Worm (Caenorhabditis elegans) whole organism, young adult: Measurements from ENCODE around the gene T04B2.8.
A peak's percentile ranks its signal among the peaks of the same experiment; 100 is the strongest.

ENCODE experiments used
- B0019.2 ChIP-seq: fragments of 200-800 bp; sonication (Bioruptor generic); conservative IDR thresholded peaks from 2 replicates; pipeline ENCODE4 v1.3.6; 2022; ENCODE audit warnings: missing genetic modification reagents, missing genetic modification characterization, missing compliant biosample characterization
- B0035.1 ChIP-seq: sonication (generic microtip); optimal IDR thresholded peaks from 2 replicates; lab custom pipeline; 2016; ENCODE audit warnings: missing genetic modification characterization, mild to moderate bottlenecking, missing compliant biosample characterization, missing genotype, missing genetic modification reagents
- B0336.3 ChIP-seq: fragments of 200-800 bp; sonication (Bioruptor generic); IDR thresholded peaks from 2 replicates; pipeline ENCODE4 v1.3.6; 2022; ENCODE audit warnings: missing genetic modification characterization, missing compliant biosample characterization
- D2030.7 ChIP-seq: fragments of 200-800 bp; sonication (Bioruptor generic); IDR thresholded peaks from 2 replicates; pipeline ENCODE4 v1.3.6; 2022; ENCODE audit warnings: missing genetic modification reagents, missing genetic modification characterization, missing compliant biosample characterization
- F22D6.2 ChIP-seq: sonication (generic microtip); optimal IDR thresholded peaks from 2 replicates; lab custom pipeline; 2016; ENCODE audit warnings: mild to moderate bottlenecking, missing genetic modification characterization, missing compliant biosample characterization
- F33H1.4 ChIP-seq: fragments of 200-800 bp; sonication (Bioruptor generic); IDR thresholded peaks from 2 replicates; pipeline ENCODE4 v1.3.6; 2022; ENCODE audit warnings: missing genetic modification reagents, missing genetic modification characterization, missing compliant biosample characterization
- F37B4.10 ChIP-seq: fragments of 200-800 bp; sonication (Bioruptor generic); IDR thresholded peaks from 2 replicates; pipeline ENCODE4 v1.3.6; 2022; ENCODE audit warnings: missing genetic modification characterization, missing compliant biosample characterization
- F39B2.1 ChIP-seq: fragments of 200-800 bp; sonication (Bioruptor generic); IDR thresholded peaks from 2 replicates; pipeline ENCODE4 v1.3.6; 2022; ENCODE audit warnings: missing genetic modification reagents, missing genetic modification characterization, missing compliant biosample characterization
- K12H6.12 ChIP-seq: fragments of 200-800 bp; sonication (Bioruptor generic); optimal IDR thresholded peaks from 2 replicates; lab custom pipeline; 2018; ENCODE audit warnings: mild to moderate bottlenecking, missing genetic modification characterization, missing compliant biosample characterization
- Y53F4B.3 ChIP-seq: fragments of 200-800 bp; sonication (Bioruptor generic); IDR thresholded peaks from 2 replicates; pipeline ENCODE4 v1.3.6; 2022; ENCODE audit warnings: missing genetic modification reagents, missing genetic modification characterization, missing compliant biosample characterization
- Y53G8AR.9 ChIP-seq: fragments of 200-800 bp; sonication (Bioruptor generic); conservative IDR thresholded peaks from 2 replicates; pipeline ENCODE4 v1.3.6; 2022; ENCODE audit warnings: missing genetic modification reagents, missing genetic modification characterization, missing compliant biosample characterization
- Y56A3A.18 ChIP-seq: fragments of 200-800 bp; sonication (Bioruptor generic); IDR thresholded peaks from 2 replicates; pipeline ENCODE4 v1.3.6; 2022; ENCODE audit warnings: missing genetic modification reagents, missing genetic modification characterization, missing compliant biosample characterization
- Y79H2A.3 ChIP-seq: fragments of 200-800 bp; sonication (Bioruptor generic); conservative IDR thresholded peaks from 2 replicates; pipeline ENCODE4 v1.3.6; 2022; ENCODE audit warnings: missing genetic modification reagents, missing genetic modification characterization, missing compliant biosample characterization
- aptf-2 ChIP-seq: fragments of 200-800 bp; sonication (Bioruptor generic); conservative IDR thresholded peaks from 2 replicates; pipeline ENCODE4 v1.3.6; 2022; ENCODE audit warnings: missing genetic modification reagents, missing genetic modification characterization, missing compliant biosample characterization
- attf-3 ChIP-seq: fragments of 200-800 bp; sonication (Bioruptor generic); conservative IDR thresholded peaks from 2 replicates; pipeline ENCODE4 v1.3.6; 2022; ENCODE audit warnings: missing genetic modification reagents, missing genetic modification characterization, missing compliant biosample characterization
- attf-5 ChIP-seq: fragments of 200-800 bp; sonication (Bioruptor generic); optimal IDR thresholded peaks from 2 replicates; lab custom pipeline; 2018; ENCODE audit warnings: mild to moderate bottlenecking, missing genetic modification characterization, missing compliant biosample characterization
- bed-2 ChIP-seq: fragments of 200-800 bp; sonication (Bioruptor generic); IDR thresholded peaks from 2 replicates; pipeline ENCODE4 v1.3.6; 2022; ENCODE audit warnings: missing genetic modification reagents, missing genetic modification characterization, missing compliant biosample characterization
- ceh-79 ChIP-seq: sonication (generic microtip); optimal IDR thresholded peaks from 2 replicates; lab custom pipeline; 2017; ENCODE audit warnings: mild to moderate bottlenecking, missing genetic modification characterization, missing compliant biosample characterization
- ceh-91 ChIP-seq: fragments of 200-800 bp; sonication (Bioruptor generic); IDR thresholded peaks from 2 replicates; pipeline ENCODE4 v1.3.6; 2022; ENCODE audit warnings: missing genetic modification reagents, missing genetic modification characterization, missing compliant biosample characterization
- dpff-1 ChIP-seq: sonication (generic microtip); optimal IDR thresholded peaks from 2 replicates; lab custom pipeline; 2017; ENCODE audit warnings: mild to moderate bottlenecking, missing genetic modification characterization, missing compliant biosample characterization
- egl-44 ChIP-seq: fragments of 200-800 bp; sonication (Bioruptor generic); IDR thresholded peaks from 2 replicates; pipeline ENCODE4 v1.3.6; 2022; ENCODE audit warnings: missing genetic modification reagents, missing genetic modification characterization, missing compliant biosample characterization
- him-1 ChIP-seq: sonication (generic microtip); optimal IDR thresholded peaks from 2 replicates; lab custom pipeline; 2016; ENCODE audit warnings: missing genotype, missing genetic modification reagents, missing genetic modification characterization, missing compliant biosample characterization
- hlh-12 ChIP-seq: sonication (generic microtip); optimal IDR thresholded peaks from 2 replicates; lab custom pipeline; 2016; ENCODE audit warnings: missing genetic modification characterization, missing compliant biosample characterization
- hlh-26 ChIP-seq: fragments of 200-800 bp; sonication (Bioruptor generic); conservative IDR thresholded peaks from 2 replicates; pipeline ENCODE4 v1.3.6; 2022; ENCODE audit warnings: missing genetic modification reagents, missing genetic modification characterization, missing compliant biosample characterization
- hmg-1.2 ChIP-seq: fragments of 200-800 bp; sonication (Bioruptor generic); IDR thresholded peaks from 2 replicates; pipeline ENCODE4 v1.3.6; 2022; ENCODE audit warnings: missing genetic modification reagents, missing genetic modification characterization, missing compliant biosample characterization
- hsf-1 ChIP-seq: fragments of 200-800 bp; sonication (Bioruptor generic); IDR thresholded peaks from 2 replicates; pipeline ENCODE4 v1.3.6; 2022; ENCODE audit warnings: missing genetic modification reagents, missing genetic modification characterization, missing compliant biosample characterization
- lin-40 ChIP-seq: sonication (generic microtip); optimal IDR thresholded peaks from 2 replicates; lab custom pipeline; 2016; ENCODE audit warnings: missing genetic modification characterization, mild to moderate bottlenecking, missing compliant biosample characterization, missing genotype, missing genetic modification reagents
- lin-54 ChIP-seq: fragments of 200-800 bp; sonication (Bioruptor generic); optimal IDR thresholded peaks from 2 replicates; lab custom pipeline; 2018; ENCODE audit warnings: mild to moderate bottlenecking, missing genetic modification characterization, missing compliant biosample characterization
- lsy-27 ChIP-seq: sonication (generic microtip); optimal IDR thresholded peaks from 2 replicates; lab custom pipeline; 2017; ENCODE audit warnings: missing genetic modification characterization, mild to moderate bottlenecking, missing compliant biosample characterization, antibody characterized with exemption, missing genotype, borderline replicate concordance; ENCODE audit not compliant: insufficient read depth
- madf-10 ChIP-seq: sonication (generic microtip); optimal IDR thresholded peaks from 2 replicates; lab custom pipeline; 2016; ENCODE audit warnings: mild to moderate bottlenecking, missing genetic modification characterization, missing compliant biosample characterization
- mcd-1 ChIP-seq: fragments of 200-800 bp; sonication (Bioruptor generic); IDR thresholded peaks from 2 replicates; pipeline ENCODE4 v1.3.6; 2022; ENCODE audit warnings: missing genetic modification reagents, missing genetic modification characterization, missing compliant biosample characterization
- mxl-1 ChIP-seq: sonication (generic microtip); optimal IDR thresholded peaks from 2 replicates; lab custom pipeline; 2016; ENCODE audit warnings: missing genetic modification characterization, missing compliant biosample characterization
- nhr-80 ChIP-seq: sonication (generic microtip); optimal IDR thresholded peaks from 2 replicates; lab custom pipeline; 2016; ENCODE audit warnings: missing genetic modification characterization, missing compliant biosample characterization
- pbrm-1 ChIP-seq: fragments of 200-800 bp; sonication (Bioruptor generic); IDR thresholded peaks from 2 replicates; pipeline ENCODE4 v1.3.6; 2022; ENCODE audit warnings: missing genetic modification reagents, missing genetic modification characterization, missing compliant biosample characterization
- pha-4 ChIP-seq: fragments of 150-350 bp; sonication (generic microtip); optimal IDR thresholded peaks from 2 replicates; lab custom pipeline; 2014; ENCODE audit warnings: missing biosample characterization, missing genetic modification reagents, missing genetic modification characterization
- rcor-1 ChIP-seq: fragments of 200-800 bp; sonication (Bioruptor generic); IDR thresholded peaks from 2 replicates; pipeline ENCODE4 v1.3.6; 2022; ENCODE audit warnings: missing genetic modification reagents, missing genetic modification characterization, missing compliant biosample characterization
- repo-1 ChIP-seq: sonication (generic microtip); optimal IDR thresholded peaks from 2 replicates; lab custom pipeline; 2017; ENCODE audit warnings: mild to moderate bottlenecking, missing genetic modification characterization, missing compliant biosample characterization
- sea-2 ChIP-seq: fragments of 200-800 bp; sonication (Bioruptor generic); IDR thresholded peaks from 2 replicates; pipeline ENCODE4 v1.3.6; 2022; ENCODE audit warnings: missing genetic modification characterization, missing compliant biosample characterization
- snpc-1.1 ChIP-seq: sonication (generic microtip); optimal IDR thresholded peaks from 2 replicates; lab custom pipeline; 2017; ENCODE audit warnings: missing genetic modification characterization, mild to moderate bottlenecking, missing compliant biosample characterization, antibody characterized with exemption, moderate library complexity, missing genotype, missing genetic modification reagents; ENCODE audit not compliant: insufficient read depth
- snpc-3.4 ChIP-seq: sonication (generic microtip); optimal IDR thresholded peaks from 2 replicates; lab custom pipeline; 2017; ENCODE audit warnings: missing genetic modification characterization, mild to moderate bottlenecking, missing compliant biosample characterization, antibody characterized with exemption, moderate library complexity, missing genotype, missing genetic modification reagents
- sptf-2 ChIP-seq: fragments of 200-800 bp; sonication (Bioruptor generic); optimal IDR thresholded peaks from 2 replicates; lab custom pipeline; 2018; ENCODE audit warnings: mild to moderate bottlenecking, missing genetic modification characterization, missing compliant biosample characterization
- tbx-9 ChIP-seq: sonication (generic microtip); optimal IDR thresholded peaks from 2 replicates; lab custom pipeline; 2016; ENCODE audit warnings: borderline replicate concordance, missing genetic modification characterization, inconsistent platforms, missing compliant biosample characterization
- tlf-1 ChIP-seq: fragments of 200-800 bp; sonication (Bioruptor generic); optimal IDR thresholded peaks from 2 replicates; lab custom pipeline; 2018; ENCODE audit warnings: mild to moderate bottlenecking, missing genetic modification characterization, missing compliant biosample characterization
- unc-130 ChIP-seq: sonication (generic microtip); optimal IDR thresholded peaks from 2 replicates; lab custom pipeline; 2016; ENCODE audit warnings: missing genetic modification reagents, missing genetic modification characterization, missing compliant biosample characterization
- xnd-1 ChIP-seq: sonication (generic microtip); optimal IDR thresholded peaks from 2 replicates; lab custom pipeline; 2016; ENCODE audit warnings: missing genotype, missing genetic modification reagents, missing genetic modification characterization, missing compliant biosample characterization
- zim-3 ChIP-seq: sonication (generic microtip); optimal IDR thresholded peaks from 2 replicates; lab custom pipeline; 2017; ENCODE audit warnings: mild to moderate bottlenecking, missing genetic modification characterization, moderate library complexity, missing compliant biosample characterization
- ztf-18 ChIP-seq: sonication (generic microtip); optimal IDR thresholded peaks from 2 replicates; lab custom pipeline; 2016; ENCODE audit warnings: missing genotype, mild to moderate bottlenecking, missing genetic modification characterization, missing compliant biosample characterization
- ztf-28 ChIP-seq: fragments of 200-800 bp; sonication (Bioruptor generic); IDR thresholded peaks from 2 replicates; pipeline ENCODE4 v1.3.6; 2022; ENCODE audit warnings: missing genetic modification reagents, missing genetic modification characterization, missing compliant biosample characterization

T04B2.8 gene

ce11 chrIV:10085401-10086187, 34.6 kb upstream of the T04B2.8 start, which contains the start of the genes col-2 and ndc-80:
Gene col-2 (minus strand): TSS chrIV:10085451.
Gene ndc-80 (plus strand): TSS chrIV:10086137.
- TF ChIP-seq snpc-3.4 (peak; percentile 55), attf-5 (GFP tag; lab: Kevin White, UChicago) (peak; percentile 74), lin-40 (tag; lab: Kevin White, UChicago) (no peak), D2030.7 (GFP tag; lab: Robert Waterston, UW) (peak; percentile 48; the same call in 1 of the 2 replicates), tbx-9 (tag; lab: Kevin White, UChicago) (no peak), hlh-12 (tag; lab: Kevin White, UChicago) (no peak), ceh-79 (tag; lab: Kevin White, UChicago) (no peak), hsf-1 (GFP tag; lab: Robert Waterston, UW) (no peak), hlh-26 (GFP tag; lab: Robert Waterston, UW) (no peak), attf-3 (GFP tag; lab: Robert Waterston, UW) (peak; percentile 62; the same call in 1 of the 2 replicates), dpff-1 (tag; lab: Kevin White, UChicago) (no peak), sea-2 (GFP tag; lab: Robert Waterston, UW) (no peak), lin-54 (GFP tag; lab: Kevin White, UChicago) (peak; percentile 78), lsy-27 (tag; lab: Kevin White, UChicago) (no peak), Y53F4B.3 (no peak), Y53G8AR.9 (GFP tag; lab: Robert Waterston, UW) (no peak), F33H1.4 (GFP tag; lab: Robert Waterston, UW) (no peak), F37B4.10 (GFP tag; lab: Robert Waterston, UW) (no peak), pbrm-1 (GFP tag; lab: Robert Waterston, UW) (no peak), B0336.3 (GFP tag; lab: Robert Waterston, UW) (no peak), tlf-1 (GFP tag; lab: Kevin White, UChicago) (no peak), mxl-1 (tag; lab: Kevin White, UChicago) (no peak), B0035.1 (tag; lab: Kevin White, UChicago) (no peak), sptf-2 (no peak), ztf-18 (tag; lab: Kevin White, UChicago) (no peak), K12H6.12 (no peak), repo-1 (tag; lab: Kevin White, UChicago) (no peak), F22D6.2 (no peak), Y79H2A.3 (GFP tag; lab: Robert Waterston, UW) (no peak), F39B2.1 (no peak), ztf-28 (no peak), egl-44 (GFP tag; lab: Robert Waterston, UW) (no peak), zim-3 (no peak), madf-10 (tag; lab: Kevin White, UChicago) (no peak), bed-2 (GFP tag; lab: Robert Waterston, UW) (no peak), Y56A3A.18 (GFP tag; lab: Robert Waterston, UW) (no peak), nhr-80 (tag; lab: Kevin White, UChicago) (peak; percentile 32), snpc-1.1 (tag; lab: Kevin White, UChicago) (no peak), mcd-1 (GFP tag; lab: Robert Waterston, UW) (peak; percentile 91), pha-4 (tag; lab: Kevin White, UChicago) (peak; percentile 12), B0019.2 (no peak), hmg-1.2 (GFP tag; lab: Robert Waterston, UW) (peak; percentile 38; the same call in 1 of the 2 replicates), rcor-1 (GFP tag; lab: Robert Waterston, UW) (0 out of 2 replicates have a peak, but pooled peaks have one; percentile 13), him-1 (tag; lab: Kevin White, UChicago) (peak; percentile 4), ceh-91 (GFP tag; lab: Robert Waterston, UW) (no peak), unc-130 (GFP tag; lab: Kevin White, UChicago) (peak; percentile 17), aptf-2 (no peak), xnd-1 (tag; lab: Kevin White, UChicago) (no peak)
